Worm (Caenorhabditis elegans): ENCODE measurements around the gene Y43F8A.2.

The Y43F8A.2 gene

ce11 chrV:19354506-19354905, 16.8 kb upstream of the Y43F8A.2 start:
- TF ChIP-seq spr-3 (GFP tag; optimal IDR thresholded peaks at IDR 0.05) (no peak), skn-1 (tag; optimal IDR thresholded peaks at IDR 0.05) (no peak), ceh-32 (tag; optimal IDR thresholded peaks at IDR 0.05; ENCODE audit: poor library complexity) (no peak), Y75B8A.6 (GFP tag; IDR thresholded peaks at IDR 0.05) (no peak), zip-2 (tag; optimal IDR thresholded peaks at IDR 0.05) (no peak), pha-4 (GFP tag; IDR thresholded peaks at IDR 0.05) (no peak), pha-4 (tag; optimal IDR thresholded peaks at IDR 0.05) (no peak)

ce11 chrV:19355219-19355618, 16.1 kb upstream of the Y43F8A.2 start:
- no peak for TF ChIP-seq mep-1 (tag; optimal IDR thresholded peaks at IDR 0.05)
- TF ChIP-seq unc-62 (GFP tag; optimal IDR thresholded peaks at IDR 0.05 in 1 of 2) = no peak
- no peak for TF ChIP-seq unc-62 (tag; optimal IDR thresholded peaks at IDR 0.05)
- no peak for TF ChIP-seq nhr-6 (tag; optimal IDR thresholded peaks at IDR 0.05)
- no peak for TF ChIP-seq nhr-41 (GFP tag; IDR thresholded peaks at IDR 0.05)

- TF ChIP-seq mes-2 (tag; optimal IDR thresholded peaks at IDR 0.05; ENCODE audit: poor library complexity, severe bottlenecking) (no peak), dmd-8 (GFP tag; IDR thresholded peaks at IDR 0.05) (no peak), Y5F2A.4 (GFP tag; optimal IDR thresholded peaks at IDR 0.05) (no peak), php-3 (GFP tag; IDR thresholded peaks at IDR 0.05) (no peak), unc-130 (GFP tag; optimal IDR thresholded peaks at IDR 0.05) (no peak), nhr-77 (tag; optimal IDR thresholded peaks at IDR 0.05) (no peak), egl-43 (GFP tag; IDR thresholded peaks at IDR 0.05) (no peak), hmg-1.1 (GFP tag; IDR thresholded peaks at IDR 0.05) (no peak), nhr-76 (tag; optimal IDR thresholded peaks at IDR 0.05) (no peak), madf-9 (GFP tag; conservative IDR thresholded peaks at IDR 0.05) (no peak), unc-62 (GFP tag; optimal IDR thresholded peaks at IDR 0.05 in 1 of 2) (no peak), unc-62 (tag; optimal IDR thresholded peaks at IDR 0.05) (no peak)
Measured at ce11 chrV:19356717-19357116, 14.6 kb upstream of the Y43F8A.2 start.

ce11 chrV:19358039-19358438, 13.3 kb upstream of the Y43F8A.2 start:
- TF ChIP-seq dmd-8 (GFP tag; IDR thresholded peaks at IDR 0.05) (no peak), nhr-48 (tag; optimal IDR thresholded peaks at IDR 0.05) (no peak), F10B5.3 (tag; optimal IDR thresholded peaks at IDR 0.05) (no peak), tra-1 (GFP tag; IDR thresholded peaks at IDR 0.05) (no peak), ceh-20 (GFP tag; IDR thresholded peaks at IDR 0.05) (peak; percentile 22; the same call in 1 of the 2 replicates), saeg-2 (GFP tag; IDR thresholded peaks at IDR 0.05) (no peak), ztf-11 (tag; optimal IDR thresholded peaks at IDR 0.05) (no peak)

ce11 chrV:19362568-19362967, 8.8 kb upstream of the Y43F8A.2 start, which contains the start of gene C14B4.2:
Gene C14B4.2 (minus strand): TSS chrV:19362668.
- TF ChIP-seq ztf-7 (tag; optimal IDR thresholded peaks at IDR 0.05) (no peak), lin-1 (GFP tag; IDR thresholded peaks at IDR 0.05) (no peak), T26A8.4 (GFP tag; IDR thresholded peaks at IDR 0.05) (no peak), nhr-6 (tag; optimal IDR thresholded peaks at IDR 0.05) (no peak), ceh-82 (tag; optimal IDR thresholded peaks at IDR 0.05) (no peak), pha-4 (GFP tag; IDR thresholded peaks at IDR 0.05) (no peak), pha-4 (tag; optimal IDR thresholded peaks at IDR 0.05) (no peak), spr-1 (tag; optimal IDR thresholded peaks at IDR 0.05) (no peak), nhr-48 (tag; optimal IDR thresholded peaks at IDR 0.05) (no peak), set-16 (GFP tag; IDR thresholded peaks at IDR 0.05) (no peak)

ce11 chrV:19370189-19370588, 1.2 kb upstream of the Y43F8A.2 start, which contains the start of gene Y43F8A.1:
Gene Y43F8A.1 (plus strand): TSS chrV:19370489.
- no peak for TF ChIP-seq zip-11 (GFP tag; IDR thresholded peaks at IDR 0.05)
